Worm (Caenorhabditis elegans) whole organism, L3 larva: ENCODE results near the gene F38B6.7.

ENCODE experiments used
- elt-1 ChIP-seq: fragments of 150-350 bp; optimal IDR thresholded peaks from 2 replicates; lab custom pipeline; 2014; ENCODE audit warnings: missing biosample characterization, missing genetic modification characterization
- lin-39 ChIP-seq: fragments of 150-350 bp; optimal IDR thresholded peaks from 2 replicates; lab custom pipeline; 2018; ENCODE audit warnings: missing biosample characterization, missing genetic modification reagents, missing genetic modification characterization
- mdl-1 ChIP-seq: fragments of 150-350 bp; optimal IDR thresholded peaks from 2 replicates; lab custom pipeline; 2014; ENCODE audit warnings: missing biosample characterization, missing genetic modification characterization
- nhr-237 ChIP-seq: fragments of 150-350 bp; optimal IDR thresholded peaks from 2 replicates; lab custom pipeline; 2014; ENCODE audit warnings: missing biosample characterization, missing genetic modification characterization
- nhr-28 ChIP-seq: fragments of 150-350 bp; optimal IDR thresholded peaks from 2 replicates; lab custom pipeline; 2014; ENCODE audit warnings: missing biosample characterization, missing genetic modification characterization
- nhr-77 ChIP-seq: fragments of 150-350 bp; optimal IDR thresholded peaks from 2 replicates; lab custom pipeline; 2014; ENCODE audit warnings: missing biosample characterization, missing genetic modification characterization
- ztf-11 ChIP-seq: fragments of 150-350 bp; optimal IDR thresholded peaks from 2 replicates; lab custom pipeline; 2014; ENCODE audit warnings: missing biosample characterization, missing genetic modification characterization

DNA sequence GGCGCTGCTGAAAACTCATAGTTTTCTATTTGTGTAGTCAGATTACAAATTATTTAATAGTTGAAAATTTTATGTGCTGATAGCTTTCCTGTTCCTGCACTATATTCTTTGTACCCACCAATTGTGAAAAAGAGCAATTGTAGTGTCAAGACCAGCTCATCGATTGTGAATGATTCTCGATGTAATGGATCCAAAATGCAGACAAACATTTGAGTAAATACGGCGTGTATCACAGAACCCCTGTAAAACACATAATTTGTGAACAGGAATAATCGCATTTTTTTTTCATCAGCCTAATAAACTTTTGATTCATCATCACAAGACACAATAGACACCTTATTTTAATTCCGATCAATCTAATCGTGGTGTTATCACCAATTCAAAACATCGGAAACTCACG lies 35.9 kb downstream of the F38B6.7 start:
- TF ChIP-seq nhr-28 (tag; lab: Kevin White, UChicago) = no peak
- TF ChIP-seq mdl-1 = no peak
- no peak for TF ChIP-seq nhr-237 (tag; lab: Kevin White, UChicago)
- TF ChIP-seq nhr-77 (tag; lab: Kevin White, UChicago) = no peak
- no peak for TF ChIP-seq lin-39 (tag; lab: Kevin White, UChicago)
- TF ChIP-seq ztf-11 (tag; lab: Kevin White, UChicago) = no peak
- no peak for TF ChIP-seq elt-1 (tag; lab: Kevin White, UChicago)
